Fruit fly (Drosophila melanogaster) whole organism, embryonic: ENCODE results near the gene Lgr3.
A peak's percentile ranks its signal among the peaks of the same experiment; 100 is the strongest.

Experiments used
- ATbp ChIP-seq: fragments of 200-800 bp; sonication (Bioruptor generic); optimal IDR thresholded peaks from 2 replicates; lab custom pipeline; 2017; ENCODE audit warnings: missing biosample characterization, mild to moderate bottlenecking, missing genetic modification characterization, missing genetic modification reagents
- Adf1 ChIP-seq: fragments of 200-800 bp; sonication (Bioruptor generic); IDR thresholded peaks from 2 replicates; pipeline ENCODE4 v1.3.6; 2022; ENCODE audit warnings: missing biosample characterization, missing genetic modification characterization
- Bdp1 ChIP-seq: fragments of 200-800 bp; sonication (Bioruptor generic); optimal IDR thresholded peaks from 3 replicates; lab custom pipeline; 2016; ENCODE audit warnings: missing biosample characterization, missing genetic modification characterization
- CG10321 ChIP-seq: fragments of 200-800 bp; sonication (Bioruptor generic); IDR thresholded peaks from 2 replicates; pipeline ENCODE4 v1.3.6; 2022; ENCODE audit warnings: missing biosample characterization, missing genetic modification characterization
- CG11696 ChIP-seq: fragments of 200-800 bp; sonication (Bioruptor generic); IDR thresholded peaks from 2 replicates; pipeline ENCODE4 v1.3.6; 2022; ENCODE audit warnings: missing biosample characterization, missing genetic modification characterization
- CG12236 ChIP-seq: fragments of 200-800 bp; sonication (Bioruptor generic); optimal IDR thresholded peaks from 2 replicates; lab custom pipeline; 2016; ENCODE audit warnings: missing biosample characterization, missing genetic modification characterization
- CG15696 ChIP-seq: fragments of 200-800 bp; sonication (Bioruptor generic); optimal IDR thresholded peaks from 2 replicates; lab custom pipeline; 2019; ENCODE audit warnings: missing biosample characterization, mild to moderate bottlenecking, missing genetic modification characterization, moderate library complexity
- CG17612 ChIP-seq: fragments of 200-800 bp; sonication (Bioruptor generic); IDR thresholded peaks from 2 replicates; pipeline ENCODE4 v1.3.6; 2022; ENCODE audit warnings: missing biosample characterization, missing genetic modification characterization
- CG31441 ChIP-seq: fragments of 200-800 bp; sonication (Bioruptor generic); IDR thresholded peaks from 2 replicates; pipeline ENCODE4 v1.3.6; 2022; ENCODE audit warnings: missing biosample characterization, missing genetic modification characterization
- CG34224 ChIP-seq: fragments of 200-800 bp; sonication (Bioruptor generic); IDR thresholded peaks from 3 replicates; pipeline ENCODE4 v1.3.6; 2022; ENCODE audit warnings: missing biosample characterization, missing genetic modification characterization; ENCODE audit not compliant: partially characterized antibody
- CG3726 ChIP-seq: fragments of 200-800 bp; sonication (Bioruptor generic); IDR thresholded peaks from 3 replicates; pipeline ENCODE4, ENCODE4 v1.3.6; 2022; ENCODE audit warnings: missing biosample characterization, missing genetic modification characterization
- CG3847 ChIP-seq: fragments of 200-800 bp; sonication (Bioruptor generic); IDR thresholded peaks from 2 replicates; pipeline ENCODE4 v1.3.6; 2022; ENCODE audit warnings: missing biosample characterization, missing genetic modification characterization
- CG4282 ChIP-seq: fragments of 200-800 bp; sonication (Bioruptor generic); optimal IDR thresholded peaks from 2 replicates; lab custom pipeline; 2016; ENCODE audit warnings: missing biosample characterization, missing genetic modification characterization
- CG4820 ChIP-seq: fragments of 200-800 bp; sonication (Bioruptor generic); optimal IDR thresholded peaks from 3 replicates; lab custom pipeline; 2016; ENCODE audit warnings: missing biosample characterization, missing genetic modification characterization
- CG6254 ChIP-seq: fragments of 200-800 bp; sonication (Bioruptor generic); optimal IDR thresholded peaks from 3 replicates; lab custom pipeline; 2017; ENCODE audit warnings: mild to moderate bottlenecking, missing biosample characterization, missing genetic modification reagents, missing genetic modification characterization
- CG6791 ChIP-seq: fragments of 200-800 bp; sonication (Bioruptor generic); IDR thresholded peaks from 3 replicates; pipeline ENCODE4 v1.3.6; 2022; ENCODE audit warnings: missing biosample characterization, missing genetic modification characterization; ENCODE audit not compliant: partially characterized antibody
- CG7357 ChIP-seq: fragments of 200-800 bp; sonication (Bioruptor generic); IDR thresholded peaks from 3 replicates; pipeline ENCODE4 v1.3.6; 2022; ENCODE audit warnings: missing biosample characterization, missing genetic modification characterization
- CG7839 ChIP-seq: fragments of 200-800 bp; sonication (Bioruptor generic); optimal IDR thresholded peaks from 3 replicates; lab custom pipeline; 2018; ENCODE audit warnings: missing biosample characterization, mild to moderate bottlenecking, missing genetic modification characterization, moderate library complexity
- CG8924 ChIP-seq: fragments of 200-800 bp; optimal IDR thresholded peaks from 3 replicates; lab custom pipeline; 2019; ENCODE audit warnings: missing biosample characterization, mild to moderate bottlenecking, missing genetic modification characterization, moderate library complexity
- CG9817 ChIP-seq: fragments of 200-800 bp; sonication (Bioruptor generic); optimal IDR thresholded peaks from 2 replicates; lab custom pipeline; 2018; ENCODE audit warnings: missing biosample characterization, mild to moderate bottlenecking, missing genetic modification characterization, moderate library complexity
- D19B ChIP-seq: fragments of 200-800 bp; sonication (Bioruptor generic); optimal IDR thresholded peaks from 2 replicates; lab custom pipeline; 2017; ENCODE audit warnings: missing biosample characterization, mild to moderate bottlenecking, missing genetic modification characterization
- Deaf1 ChIP-seq: fragments of 200-800 bp; optimal IDR thresholded peaks from 3 replicates; lab custom pipeline; 2019; ENCODE audit warnings: missing biosample characterization, mild to moderate bottlenecking, missing genetic modification characterization, moderate library complexity
- E2f1 ChIP-seq: fragments of 200-800 bp; sonication (Bioruptor generic); IDR thresholded peaks from 2 replicates; pipeline ENCODE4 v1.3.6; 2022; ENCODE audit warnings: missing biosample characterization, missing genetic modification characterization
- Hr39 ChIP-seq: fragments of >200 bp; optimal IDR thresholded peaks from 2 replicates; lab custom pipeline; 2017
- MBD-R2 ChIP-seq: fragments of 200-800 bp; sonication (Bioruptor generic); IDR thresholded peaks from 2 replicates; pipeline ENCODE4 v1.3.6; 2022; ENCODE audit warnings: missing biosample characterization, missing genetic modification characterization
- Med ChIP-seq: fragments of 200-800 bp; sonication (Bioruptor generic); peaks from one replicate; lab custom pipeline; 2016; ENCODE audit warnings: missing biosample characterization, missing genetic modification characterization, mild to moderate bottlenecking, inconsistent platforms, moderate library complexity
- Oaz ChIP-seq: fragments of 200-800 bp; sonication (Bioruptor generic); IDR thresholded peaks from 2 replicates; pipeline ENCODE4 v1.3.6; 2022; ENCODE audit warnings: missing biosample characterization, missing genetic modification characterization
- Sry-δ ChIP-seq: fragments of 200-800 bp; sonication (Bioruptor generic); optimal IDR thresholded peaks from 2 replicates; lab custom pipeline; 2016; ENCODE audit warnings: missing biosample characterization, missing genetic modification characterization
- Taf1 ChIP-seq: fragments of 200-800 bp; sonication (Bioruptor generic); IDR thresholded peaks from 2 replicates; pipeline ENCODE4 v1.3.6; 2022; ENCODE audit warnings: missing biosample characterization, missing genetic modification characterization
- Usf ChIP-seq: fragments of 200-800 bp; sonication (Bioruptor generic); optimal IDR thresholded peaks from 2 replicates; lab custom pipeline; 2017; ENCODE audit warnings: missing genotype, missing biosample characterization, missing genetic modification characterization
- Xrp1 ChIP-seq: fragments of 200-800 bp; sonication (Bioruptor generic); IDR thresholded peaks from 2 replicates; pipeline ENCODE4 v1.3.6; 2022; ENCODE audit warnings: missing biosample characterization, missing genetic modification characterization
- YL-1 ChIP-seq: fragments of 200-800 bp; sonication (Bioruptor generic); optimal IDR thresholded peaks from 3 replicates; lab custom pipeline; 2017; ENCODE audit warnings: missing biosample characterization, mild to moderate bottlenecking, missing genetic modification characterization
- ac ChIP-seq: fragments of 200-800 bp; sonication (Bioruptor generic); optimal IDR thresholded peaks from 3 replicates; lab custom pipeline; 2017; ENCODE audit warnings: missing biosample characterization, mild to moderate bottlenecking, missing genetic modification characterization
- ash1 ChIP-seq: fragments of 200-800 bp; sonication (Bioruptor generic); optimal IDR thresholded peaks from 2 replicates; lab custom pipeline; 2018; ENCODE audit warnings: missing biosample characterization, mild to moderate bottlenecking, missing genetic modification characterization
- az2 ChIP-seq: fragments of 200-800 bp; sonication (Bioruptor generic); optimal IDR thresholded peaks from 3 replicates; lab custom pipeline; 2016; ENCODE audit warnings: missing biosample characterization, missing genetic modification characterization
- bowl ChIP-seq: fragments of 200-800 bp; sonication (Bioruptor generic); IDR thresholded peaks from 2 replicates; pipeline ENCODE4 v1.3.6; 2022; ENCODE audit warnings: missing biosample characterization, missing genetic modification characterization
- br ChIP-seq: fragments of >200 bp; optimal IDR thresholded peaks from 2 replicates; lab custom pipeline; 2017
- bsh ChIP-seq, 2 experiments: fragments of 200-800 bp; sonication (Bioruptor generic); optimal IDR thresholded peaks; 2 replicates each; lab custom pipeline; 2017 to 2018; ENCODE audit warnings: mild to moderate bottlenecking in 2 of 2, missing biosample characterization in 2 of 2, missing genetic modification characterization in 2 of 2, moderate library complexity in 1 of 2
- cg ChIP-seq: fragments of 200-800 bp; sonication (Bioruptor generic); optimal IDR thresholded peaks from 3 replicates; lab custom pipeline; 2019; ENCODE audit warnings: missing biosample characterization, mild to moderate bottlenecking, missing genetic modification characterization, moderate library complexity
- chinmo ChIP-seq: fragments of 200-800 bp; sonication (Bioruptor generic); IDR thresholded peaks from 4 replicates; pipeline ENCODE4 v1.3.6; 2022; ENCODE audit warnings: missing biosample characterization, missing genetic modification characterization; ENCODE audit not compliant: partially characterized antibody
- fd3F ChIP-seq: fragments of 200-800 bp; sonication (Bioruptor generic); optimal IDR thresholded peaks from 2 replicates; lab custom pipeline; 2018; ENCODE audit warnings: missing biosample characterization, mild to moderate bottlenecking, missing genetic modification characterization, moderate library complexity
- fu2 ChIP-seq: fragments of 200-800 bp; sonication (Bioruptor generic); optimal IDR thresholded peaks from 2 replicates; lab custom pipeline; 2016; ENCODE audit warnings: missing biosample characterization, missing genetic modification characterization
- gem ChIP-seq: fragments of 200-800 bp; sonication (Bioruptor generic); optimal IDR thresholded peaks from 2 replicates; lab custom pipeline; 2019; ENCODE audit warnings: missing biosample characterization, mild to moderate bottlenecking, missing genetic modification characterization, moderate library complexity
- ham ChIP-seq: fragments of 200-800 bp; sonication (Bioruptor generic); IDR thresholded peaks from 2 replicates; pipeline ENCODE4 v1.3.6; 2022; ENCODE audit warnings: missing biosample characterization, missing genetic modification characterization
- kay ChIP-seq: fragments of 200-800 bp; sonication (Bioruptor generic); optimal IDR thresholded peaks from 2 replicates; lab custom pipeline; 2016; ENCODE audit warnings: missing biosample characterization, missing genetic modification characterization
- lbe ChIP-seq: fragments of 200-800 bp; sonication (Bioruptor generic); optimal IDR thresholded peaks from 2 replicates; lab custom pipeline; 2016; ENCODE audit warnings: missing biosample characterization, mild to moderate bottlenecking, missing genetic modification characterization
- otp ChIP-seq: fragments of 200-800 bp; sonication (Bioruptor generic); IDR thresholded peaks from 3 replicates; pipeline ENCODE4, ENCODE4 v1.3.6; 2022; ENCODE audit warnings: missing biosample characterization, missing genetic modification characterization
- p53 ChIP-seq: fragments of 200-800 bp; sonication (Bioruptor generic); optimal IDR thresholded peaks from 2 replicates; lab custom pipeline; 2016; ENCODE audit warnings: missing biosample characterization, missing genetic modification characterization
- pan ChIP-seq, 4 experiments: fragments of >200 bp in 3 of 4; fragments of 200-800 bp in 1 of 4; sonication (Bioruptor generic) in 1 of 4; optimal IDR thresholded peaks in 3 of 4; IDR thresholded peaks in 1 of 4; 2 replicates each; pipeline versions ENCODE4 v1.3.6 to Lab custom; 2017 to 2022; ENCODE audit warnings: missing biosample characterization in 2 of 4, missing genetic modification characterization in 2 of 4, mixed read lengths in 1 of 4
- scrt ChIP-seq: fragments of 200-800 bp; sonication (Bioruptor generic); optimal IDR thresholded peaks from 2 replicates; lab custom pipeline; 2018; ENCODE audit warnings: missing biosample characterization, mild to moderate bottlenecking, missing genetic modification characterization, moderate library complexity
- tio ChIP-seq: fragments of 200-800 bp; sonication (Bioruptor generic); optimal IDR thresholded peaks from 2 replicates; lab custom pipeline; 2017; ENCODE audit warnings: missing biosample characterization, missing genetic modification characterization, inconsistent platforms
- zen ChIP-seq: fragments of 200-800 bp; sonication (Bioruptor generic); optimal IDR thresholded peaks from 3 replicates; lab custom pipeline; 2018; ENCODE audit warnings: missing biosample characterization, mild to moderate bottlenecking, missing genetic modification characterization, moderate library complexity

Gene Lgr3

DNA sequence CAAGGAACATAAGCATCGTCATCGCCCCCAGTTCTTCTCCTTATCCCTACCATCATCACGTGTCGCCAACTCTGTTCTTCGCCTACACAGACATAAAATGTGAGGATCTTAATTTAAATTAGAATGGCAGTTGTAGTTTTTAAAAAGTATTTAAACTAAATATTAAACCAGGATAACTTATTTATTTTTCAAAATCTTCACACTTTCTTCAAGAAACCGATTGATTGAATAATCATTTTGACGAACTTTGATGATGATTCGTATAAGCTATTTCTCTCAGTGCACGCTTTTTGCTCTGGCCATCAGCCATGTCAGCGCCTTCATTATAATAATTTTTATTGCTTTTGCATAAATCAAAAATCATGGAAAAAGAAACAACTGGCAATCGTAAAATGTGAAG is 26.6 kb upstream of the Lgr3 start (continued):
- no peak for TF ChIP-seq CG15696 (tag; lab: Kevin White, UChicago)
- TF ChIP-seq Taf1 (GFP tag; lab: Robert Waterston, UW): no peak
- no peak for TF ChIP-seq ash1
- no peak for TF ChIP-seq ham (GFP tag; lab: Robert Waterston, UW)
- TF ChIP-seq ATbp: no peak
- TF ChIP-seq az2 (GFP tag; lab: Kevin White, UChicago): no peak
- no peak for TF ChIP-seq cg (GFP tag; lab: Kevin White, UChicago)
- no peak for TF ChIP-seq Usf (GFP tag; lab: Kevin White, UChicago)
- no peak for TF ChIP-seq CG34224 (GFP tag; lab: Robert Waterston, UW)
- TF ChIP-seq CG7839 (tag; lab: Kevin White, UChicago): no peak
- no peak for TF ChIP-seq CG3726 (GFP tag; lab: Robert Waterston, UW)
- TF ChIP-seq gem (tag; lab: Kevin White, UChicago): peak; percentile 25
- TF ChIP-seq br (lab: Kevin White, UChicago): no peak
- no peak for TF ChIP-seq CG9817 (tag; lab: Kevin White, UChicago)
- TF ChIP-seq MBD-R2: no peak
- TF ChIP-seq CG6254 (GFP tag; lab: Kevin White, UChicago): no peak
- no peak for TF ChIP-seq Bdp1 (GFP tag; lab: Kevin White, UChicago)
- TF ChIP-seq Xrp1 (GFP tag; lab: Robert Waterston, UW): 0 out of 2 replicates have a peak, but pooled peaks have one; percentile 21
- peak; percentile 44 for TF ChIP-seq Med (GFP tag; lab: Kevin White, UChicago)
- TF ChIP-seq CG12236 (GFP tag; lab: Kevin White, UChicago): no peak
- TF ChIP-seq CG17612 (GFP tag; lab: Robert Waterston, UW): no peak
- no peak for TF ChIP-seq tio (GFP tag; lab: Kevin White, UChicago)
- TF ChIP-seq p53 (GFP tag; lab: Kevin White, UChicago): no peak
- TF ChIP-seq kay (GFP tag; lab: Kevin White, UChicago): no peak
- 0 out of 4 replicates have a peak, but pooled peaks have one; percentile 42 for TF ChIP-seq chinmo
- TF ChIP-seq fu2: no peak
- no peak for TF ChIP-seq ac (GFP tag; lab: Kevin White, UChicago)
- TF ChIP-seq scrt: no peak
- TF ChIP-seq CG31441 (GFP tag; lab: Robert Waterston, UW): no peak
- TF ChIP-seq bsh (GFP tag; optimal IDR thresholded peaks at IDR 0.05; lab: Kevin White, UChicago): no peak
- no peak for TF ChIP-seq pan (optimal IDR thresholded peaks at IDR 0.05; lab: Kevin White, UChicago)
- TF ChIP-seq pan (GFP tag; optimal IDR thresholded peaks at IDR 0.05 in 1 of 2, IDR thresholded peaks at IDR 0.05 in 1 of 2): no peak
- TF ChIP-seq lbe (GFP tag; lab: Kevin White, UChicago): peak; percentile 56

DNA sequence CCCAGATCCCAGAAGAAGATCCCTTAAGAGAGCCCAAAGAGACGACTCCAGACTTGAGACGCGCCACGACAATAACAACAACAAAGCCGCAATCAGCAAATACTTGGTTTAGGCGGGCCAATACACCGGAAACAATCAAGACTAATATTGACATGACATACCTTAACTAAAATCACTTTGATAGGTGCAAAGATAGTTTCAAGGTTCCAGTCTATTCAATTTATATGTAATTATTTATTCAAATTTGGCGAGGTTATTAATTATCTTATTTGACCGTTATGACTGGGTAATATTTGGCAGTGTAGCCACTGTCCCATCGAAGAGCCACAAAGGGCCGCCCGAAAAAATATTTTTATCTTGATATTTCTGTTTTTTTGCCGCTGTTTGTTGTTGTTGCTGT is 25.1 kb upstream of the Lgr3 start:
- peak; percentile 62 for TF ChIP-seq CG4820 (GFP tag; lab: Kevin White, UChicago)
- no peak for TF ChIP-seq ham (GFP tag; lab: Robert Waterston, UW)
- TF ChIP-seq D19B (GFP tag; lab: Kevin White, UChicago): no peak
- TF ChIP-seq Oaz (GFP tag; lab: Robert Waterston, UW): no peak
- peak; percentile 52; the same call in 2 of the 3 replicates for TF ChIP-seq CG7357 (GFP tag; lab: Robert Waterston, UW)
- no peak for TF ChIP-seq CG10321 (GFP tag; lab: Robert Waterston, UW)
- no peak for TF ChIP-seq bowl (GFP tag; lab: Robert Waterston, UW)
- TF ChIP-seq Hr39 (lab: Kevin White, UChicago): no peak
- peak; percentile 44; the same call in 1 of the 2 replicates for TF ChIP-seq E2f1 (GFP tag; lab: Robert Waterston, UW)
- TF ChIP-seq zen: peak; percentile 85
- TF ChIP-seq ash1: no peak
- TF ChIP-seq CG4282 (GFP tag; lab: Kevin White, UChicago): no peak
- no peak for TF ChIP-seq otp (GFP tag; lab: Robert Waterston, UW)
- TF ChIP-seq Sry-δ (GFP tag; lab: Kevin White, UChicago): no peak
- TF ChIP-seq CG11696 (GFP tag; lab: Robert Waterston, UW): no peak
- TF ChIP-seq Deaf1 (tag; lab: Kevin White, UChicago): no peak
- no peak for TF ChIP-seq fd3F
- no peak for TF ChIP-seq Adf1 (GFP tag; lab: Robert Waterston, UW)
- no peak for TF ChIP-seq CG6791 (GFP tag; lab: Robert Waterston, UW)
- no peak for TF ChIP-seq CG3847 (GFP tag; lab: Robert Waterston, UW)
- TF ChIP-seq CG8924 (tag; lab: Kevin White, UChicago): peak; percentile 72
- TF ChIP-seq YL-1 (GFP tag; lab: Kevin White, UChicago): no peak
